Fruit fly (Drosophila melanogaster) whole organism, embryonic: Measurements from ENCODE around the gene ps.

ENCODE experiments used
- CG10431 ChIP-seq: fragments of 200-800 bp; sonication (Bioruptor generic); optimal IDR thresholded peaks from 3 replicates; lab custom pipeline; 2018; ENCODE audit warnings: missing biosample characterization, mild to moderate bottlenecking, missing genetic modification characterization
- CG14667 ChIP-seq: fragments of 200-800 bp; sonication (Bioruptor generic); IDR thresholded peaks from 2 replicates; pipeline ENCODE4 v1.3.6; 2022; ENCODE audit warnings: missing biosample characterization, missing genetic modification characterization
- CG14710 ChIP-seq: fragments of 200-800 bp; sonication (Bioruptor generic); optimal IDR thresholded peaks from 3 replicates; lab custom pipeline; 2019; ENCODE audit warnings: missing biosample characterization, mild to moderate bottlenecking, missing genetic modification characterization, moderate library complexity
- CG15269 ChIP-seq: fragments of 200-800 bp; sonication (Bioruptor generic); optimal IDR thresholded peaks from 2 replicates; lab custom pipeline; 2018; ENCODE audit warnings: missing biosample characterization, mild to moderate bottlenecking, missing genetic modification characterization, moderate library complexity
- CG1529 ChIP-seq: fragments of 200-800 bp; sonication (Bioruptor generic); optimal IDR thresholded peaks from 3 replicates; lab custom pipeline; 2018; ENCODE audit warnings: missing biosample characterization, missing genetic modification characterization
- CG16813 ChIP-seq: fragments of 200-800 bp; sonication (Bioruptor generic); IDR thresholded peaks from 3 replicates; pipeline ENCODE4 v1.3.6; 2022; ENCODE audit warnings: missing biosample characterization, missing genetic modification characterization; ENCODE audit not compliant: partially characterized antibody
- CG17359 ChIP-seq: fragments of 200-800 bp; sonication (Bioruptor generic); optimal IDR thresholded peaks from 3 replicates; lab custom pipeline; 2018; ENCODE audit warnings: missing biosample characterization, mild to moderate bottlenecking, missing genetic modification characterization, moderate library complexity
- CG17612 ChIP-seq: fragments of 200-800 bp; sonication (Bioruptor generic); IDR thresholded peaks from 2 replicates; pipeline ENCODE4 v1.3.6; 2022; ENCODE audit warnings: missing biosample characterization, missing genetic modification characterization
- CG30431 ChIP-seq: fragments of 200-800 bp; sonication (Bioruptor generic); optimal IDR thresholded peaks from 2 replicates; lab custom pipeline; 2017; ENCODE audit warnings: missing biosample characterization, missing genetic modification characterization
- CG3847 ChIP-seq: fragments of 200-800 bp; sonication (Bioruptor generic); IDR thresholded peaks from 2 replicates; pipeline ENCODE4 v1.3.6; 2022; ENCODE audit warnings: missing biosample characterization, missing genetic modification characterization
- CG4820 ChIP-seq: fragments of 200-800 bp; sonication (Bioruptor generic); optimal IDR thresholded peaks from 3 replicates; lab custom pipeline; 2016; ENCODE audit warnings: missing biosample characterization, missing genetic modification characterization
- CG5180 ChIP-seq: fragments of 200-800 bp; sonication (Bioruptor generic); optimal IDR thresholded peaks from 3 replicates; lab custom pipeline; 2017; ENCODE audit warnings: missing biosample characterization, missing genetic modification characterization, mild to moderate bottlenecking, moderate library complexity, missing genetic modification reagents
- CG5953 ChIP-seq: fragments of 200-800 bp; sonication (Bioruptor generic); IDR thresholded peaks from 2 replicates; pipeline ENCODE4 v1.3.6; 2022; ENCODE audit warnings: missing biosample characterization, missing genetic modification characterization
- CG6683 ChIP-seq: fragments of 200-800 bp; sonication (Bioruptor generic); optimal IDR thresholded peaks from 2 replicates; lab custom pipeline; 2017; ENCODE audit warnings: missing biosample characterization, mild to moderate bottlenecking, missing genetic modification characterization, missing genetic modification reagents
- CG6689 ChIP-seq: fragments of 200-800 bp; sonication (Bioruptor generic); IDR thresholded peaks from 2 replicates; pipeline ENCODE4 v1.3.6; 2022; ENCODE audit warnings: missing biosample characterization, missing genetic modification characterization
- CG6813 ChIP-seq: fragments of 200-800 bp; sonication (Bioruptor generic); optimal IDR thresholded peaks from 2 replicates; lab custom pipeline; 2017; ENCODE audit warnings: missing biosample characterization, missing genetic modification characterization, mild to moderate bottlenecking, moderate library complexity, missing genetic modification reagents
- CG8765 ChIP-seq: fragments of 200-800 bp; sonication (Bioruptor generic); IDR thresholded peaks from 2 replicates; pipeline ENCODE4 v1.3.6; 2022; ENCODE audit warnings: missing biosample characterization, missing genetic modification characterization
- CG9609 ChIP-seq: fragments of 200-800 bp; sonication (Bioruptor generic); optimal IDR thresholded peaks from 3 replicates; lab custom pipeline; 2016; ENCODE audit warnings: missing biosample characterization, missing genetic modification characterization
- Camta ChIP-seq: fragments of 200-800 bp; sonication (Bioruptor generic); optimal IDR thresholded peaks from 2 replicates; lab custom pipeline; 2016; ENCODE audit warnings: missing biosample characterization, missing genetic modification characterization
- D19B ChIP-seq: fragments of 200-800 bp; sonication (Bioruptor generic); optimal IDR thresholded peaks from 2 replicates; lab custom pipeline; 2017; ENCODE audit warnings: missing biosample characterization, mild to moderate bottlenecking, missing genetic modification characterization
- Dad ChIP-seq: fragments of 200-800 bp; sonication (Bioruptor generic); optimal IDR thresholded peaks from 3 replicates; lab custom pipeline; 2016; ENCODE audit warnings: missing biosample characterization, missing genetic modification characterization
- E2f2 ChIP-seq: fragments of 200-800 bp; sonication (Bioruptor generic); IDR thresholded peaks from 2 replicates; pipeline ENCODE4 v1.3.6; 2022; ENCODE audit warnings: missing biosample characterization, missing genetic modification characterization
- HmgD ChIP-seq: fragments of 200-800 bp; sonication (Bioruptor generic); optimal IDR thresholded peaks from 3 replicates; lab custom pipeline; 2016; ENCODE audit warnings: missing biosample characterization, missing genetic modification characterization
- Hmx ChIP-seq: fragments of 200-800 bp; sonication (Bioruptor generic); optimal IDR thresholded peaks from 2 replicates; lab custom pipeline; 2016; ENCODE audit warnings: missing biosample characterization, missing genetic modification characterization
- MESR4 ChIP-seq: fragments of 200-800 bp; sonication (Bioruptor generic); optimal IDR thresholded peaks from 2 replicates; lab custom pipeline; 2018; ENCODE audit warnings: missing biosample characterization, mild to moderate bottlenecking, missing genetic modification characterization, moderate library complexity
- Scr ChIP-seq: fragments of 200-800 bp; sonication (Bioruptor generic); IDR thresholded peaks from 2 replicates; pipeline ENCODE4 v1.3.6; 2022; ENCODE audit warnings: missing biosample characterization, missing genetic modification characterization; ENCODE audit not compliant: partially characterized antibody
- az2 ChIP-seq: fragments of 200-800 bp; sonication (Bioruptor generic); optimal IDR thresholded peaks from 3 replicates; lab custom pipeline; 2016; ENCODE audit warnings: missing biosample characterization, missing genetic modification characterization
- cwo ChIP-seq: fragments of 200-800 bp; sonication (Bioruptor generic); optimal IDR thresholded peaks from 3 replicates; lab custom pipeline; 2017; ENCODE audit warnings: missing biosample characterization, missing genetic modification characterization, mild to moderate bottlenecking, moderate library complexity, missing genetic modification reagents
- dysf ChIP-seq: fragments of 200-800 bp; sonication (Bioruptor generic); IDR thresholded peaks from 3 replicates; pipeline ENCODE4 v1.3.6; 2022; ENCODE audit warnings: missing biosample characterization, missing genetic modification characterization
- esg ChIP-seq: fragments of 200-800 bp; sonication (Bioruptor generic); conservative IDR thresholded peaks from 2 replicates; pipeline ENCODE4 v1.3.6; 2022; ENCODE audit warnings: missing biosample characterization, missing genetic modification characterization
- exex ChIP-seq: fragments of 200-800 bp; sonication (Bioruptor generic); optimal IDR thresholded peaks from 4 replicates; lab custom pipeline; 2018; ENCODE audit warnings: missing biosample characterization, mild to moderate bottlenecking, missing genetic modification characterization, moderate library complexity
- ftz-f1 ChIP-seq: fragments of 200-800 bp; sonication (Bioruptor generic); optimal IDR thresholded peaks from 2 replicates; lab custom pipeline; 2016; ENCODE audit warnings: missing biosample characterization, missing genetic modification characterization
- fu2 ChIP-seq: fragments of 200-800 bp; sonication (Bioruptor generic); optimal IDR thresholded peaks from 2 replicates; lab custom pipeline; 2016; ENCODE audit warnings: missing biosample characterization, missing genetic modification characterization
- hkb ChIP-seq, 2 experiments: fragments of 200-800 bp in 1 of 2; fragments of >200 bp in 1 of 2; sonication (Bioruptor generic) in 1 of 2; IDR thresholded peaks in 1 of 2; optimal IDR thresholded peaks in 1 of 2; 2 replicates each; pipeline versions ENCODE4 v1.3.6 to Lab custom; 2017 to 2022; ENCODE audit warnings: missing biosample characterization in 1 of 2, missing genetic modification characterization in 1 of 2
- hth ChIP-seq: fragments of >200 bp; optimal IDR thresholded peaks from 2 replicates; lab custom pipeline; 2017; ENCODE audit warnings: inconsistent platforms
- knrl ChIP-seq: fragments of 200-800 bp; sonication (Bioruptor generic); IDR thresholded peaks from 3 replicates; pipeline ENCODE4 v1.3.6; 2022; ENCODE audit warnings: missing biosample characterization, missing genetic modification characterization; ENCODE audit not compliant: partially characterized antibody
- maf-S ChIP-seq: fragments of 200-800 bp; sonication (Bioruptor generic); optimal IDR thresholded peaks from 2 replicates; lab custom pipeline; 2016; ENCODE audit warnings: missing biosample characterization, missing genetic modification characterization
- mirr ChIP-seq: fragments of 200-800 bp; sonication (Bioruptor generic); optimal IDR thresholded peaks from 3 replicates; lab custom pipeline; 2018; ENCODE audit warnings: missing biosample characterization, mild to moderate bottlenecking, missing genetic modification characterization
- onecut ChIP-seq: fragments of 200-800 bp; sonication (Bioruptor generic); IDR thresholded peaks from 2 replicates; pipeline ENCODE4 v1.3.6; 2022; ENCODE audit warnings: missing biosample characterization, missing genetic modification characterization
- p53 ChIP-seq: fragments of 200-800 bp; sonication (Bioruptor generic); optimal IDR thresholded peaks from 2 replicates; lab custom pipeline; 2016; ENCODE audit warnings: missing biosample characterization, missing genetic modification characterization
- pfk ChIP-seq: fragments of 200-800 bp; sonication (Bioruptor generic); optimal IDR thresholded peaks from 2 replicates; lab custom pipeline; 2018; ENCODE audit warnings: missing biosample characterization, mild to moderate bottlenecking, missing genetic modification characterization, moderate library complexity
- psq ChIP-seq: fragments of 200-800 bp; sonication (Bioruptor generic); optimal IDR thresholded peaks from 2 replicates; lab custom pipeline; 2017; ENCODE audit warnings: missing biosample characterization, missing genetic modification characterization
- run ChIP-seq: fragments of 200-800 bp; sonication (Bioruptor generic); optimal IDR thresholded peaks from 3 replicates; lab custom pipeline; 2018; ENCODE audit warnings: missing biosample characterization, mild to moderate bottlenecking, missing genetic modification characterization
- sna ChIP-seq: fragments of 200-800 bp; sonication (Bioruptor generic); IDR thresholded peaks from 2 replicates; pipeline ENCODE4 v1.3.6; 2022; ENCODE audit warnings: missing biosample characterization, missing genetic modification characterization; ENCODE audit not compliant: partially characterized antibody
- sqz ChIP-seq: fragments of 200-800 bp; sonication (Bioruptor generic); optimal IDR thresholded peaks from 3 replicates; lab custom pipeline; 2018; ENCODE audit warnings: missing biosample characterization, mild to moderate bottlenecking, missing genetic modification characterization
- ssp ChIP-seq: fragments of 200-800 bp; sonication (Bioruptor generic); IDR thresholded peaks from 2 replicates; pipeline ENCODE4 v1.3.6; 2022; ENCODE audit warnings: missing biosample characterization, missing genetic modification characterization
- tna ChIP-seq: fragments of 200-800 bp; sonication (Bioruptor generic); IDR thresholded peaks from 2 replicates; pipeline ENCODE4 v1.3.6; 2022; ENCODE audit warnings: missing biosample characterization, missing genetic modification characterization; ENCODE audit not compliant: partially characterized antibody
- unpg ChIP-seq: fragments of 200-800 bp; sonication (Bioruptor generic); optimal IDR thresholded peaks from 3 replicates; lab custom pipeline; 2018; ENCODE audit warnings: missing biosample characterization, mild to moderate bottlenecking, missing genetic modification characterization, moderate library complexity
- vnd ChIP-seq: fragments of 200-800 bp; sonication (Bioruptor generic); IDR thresholded peaks from 3 replicates; pipeline ENCODE4 v1.3.6; 2022; ENCODE audit warnings: missing biosample characterization, missing genetic modification characterization; ENCODE audit not compliant: partially characterized antibody

Gene ps

DNA sequence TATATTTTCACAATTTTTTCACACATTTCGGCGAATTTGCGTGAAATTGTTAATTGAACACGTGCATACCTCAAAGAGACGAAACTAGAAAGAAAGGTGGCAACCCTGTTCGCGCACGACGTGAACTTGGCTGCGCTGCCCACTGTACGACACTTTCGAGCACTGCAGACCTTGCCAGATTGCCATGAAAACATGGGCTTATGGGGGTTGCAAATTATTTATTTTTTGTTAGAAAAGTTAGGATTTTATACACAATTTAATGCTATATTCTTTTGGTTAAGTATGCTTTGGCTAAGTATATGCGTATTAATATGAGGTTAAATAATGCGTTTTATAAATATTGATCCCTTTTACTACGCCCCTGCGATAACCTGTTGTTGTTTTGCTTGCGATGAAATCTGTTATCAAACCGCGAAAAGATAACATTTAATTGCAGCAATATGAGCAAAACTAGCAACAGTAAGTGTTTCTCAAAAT, 16.6 kb upstream of the ps start, which contains the start of the genes RpL34b and CG8132:
TSS of gene RpL34b (minus strand) at position 100 of the 477 bp plus-strand sequence.
TSS of gene CG8132 (plus strand) at position 369 of the 477 bp plus-strand sequence.
- TF ChIP-seq hth (no peak), CG17612 (peak; percentile 91), CG14667 (peak; percentile 95), az2 (GFP tag; lab: Kevin White, UChicago) (peak; percentile 94), pfk (GFP tag; lab: Kevin White, UChicago) (peak; percentile 83), fu2 (GFP tag; lab: Kevin White, UChicago) (peak; percentile 95), Hmx (GFP tag; lab: Kevin White, UChicago) (peak; percentile 89), Camta (GFP tag; lab: Kevin White, UChicago) (peak; percentile 96), CG8765 (GFP tag; lab: Robert Waterston, UW) (peak; percentile 89), CG15269 (tag; lab: Kevin White, UChicago) (peak; percentile 95), D19B (GFP tag; lab: Kevin White, UChicago) (peak; percentile 87), CG6683 (peak; percentile 90), dysf (GFP tag; lab: Robert Waterston, UW) (peak; percentile 95), CG17359 (peak; percentile 93), CG10431 (GFP tag; lab: Kevin White, UChicago) (peak; percentile 93), CG5180 (GFP tag; lab: Kevin White, UChicago) (peak; percentile 83), mirr (GFP tag; lab: Kevin White, UChicago) (peak; percentile 98), ftz-f1 (GFP tag; lab: Kevin White, UChicago) (peak; percentile 95), sqz (GFP tag; lab: Kevin White, UChicago) (peak; percentile 90), HmgD (GFP tag; lab: Kevin White, UChicago) (peak; percentile 93), sna (GFP tag; lab: Robert Waterston, UW) (no peak; the same call in 1 of the 2 replicates), E2f2 (peak; percentile 78), CG6813 (peak; percentile 93), MESR4 (GFP tag; lab: Kevin White, UChicago) (peak; percentile 94), CG3847 (GFP tag; lab: Robert Waterston, UW) (peak; percentile 99), CG6689 (peak; percentile 94), CG5953 (peak; percentile 66), tna (GFP tag; lab: Robert Waterston, UW) (no peak; the same call in 1 of the 2 replicates), CG1529 (GFP tag; lab: Kevin White, UChicago) (peak; percentile 90), cwo (GFP tag; lab: Kevin White, UChicago) (peak; percentile 89), Dad (GFP tag; lab: Kevin White, UChicago) (peak; percentile 95), onecut (GFP tag; lab: Robert Waterston, UW) (peak; percentile 88), Scr (GFP tag; lab: Robert Waterston, UW) (peak; percentile 45; the same call in 1 of the 2 replicates), p53 (GFP tag; lab: Kevin White, UChicago) (peak; percentile 94), esg (GFP tag; lab: Robert Waterston, UW) (peak; percentile 87), CG9609 (peak; percentile 96), vnd (no peak), knrl (peak; percentile 61), maf-S (peak; percentile 97), unpg (GFP tag; lab: Kevin White, UChicago) (peak; percentile 97), CG4820 (peak; percentile 90), ssp (GFP tag; lab: Robert Waterston, UW) (peak; percentile 90), run (tag; lab: Kevin White, UChicago) (peak; percentile 95), exex (tag; lab: Kevin White, UChicago) (peak; percentile 91), CG16813 (GFP tag; lab: Robert Waterston, UW) (peak; percentile 42; the same call in 1 of the 3 replicates), psq (GFP tag; lab: Kevin White, UChicago) (peak; percentile 87), CG14710 (peak; percentile 95), CG30431 (GFP tag; lab: Kevin White, UChicago) (peak; percentile 95), hkb (optimal IDR thresholded peaks at IDR 0.05; lab: Kevin White, UChicago) (peak; percentile 91), hkb (GFP tag; IDR thresholded peaks at IDR 0.05; lab: Robert Waterston, UW) (peak; percentile 93)
